Worm (Caenorhabditis elegans): ENCODE measurements around the gene C06C6.7.

ce11 chrV:15957098-15957497 lies 34.9 kb upstream of the C06C6.7 start, which contains the start of gene F36G9.3:
- TF ChIP-seq unc-86 (tag; optimal IDR thresholded peaks at IDR 0.05), result no peak
- no peak for TF ChIP-seq aly-2 (tag; optimal IDR thresholded peaks at IDR 0.05)
